2 fruit fly cellular contexts compared by ENCODE assay signal in genomic region chr2L:22018861-22019270, dm6.
TF ChIP-seq lines count a peak whose summit lies in the region.

Gene tio (plus strand): TSS chr2L:22019208.

TF ChIP-seq in whole organism, embryonic, 481 proteins besides CTCF, POLR2A, EP300 and RAD21 (continued from another document and continues in another):
- TF ChIP-seq pzg (GFP tag; optimal IDR thresholded peaks at IDR 0.05; lab: Kevin White, UChicago) (no peak), klu (GFP tag; IDR thresholded peaks at IDR 0.05; lab: Robert Waterston, UW) (no peak), CG30020 (tag; optimal IDR thresholded peaks at IDR 0.05; lab: Kevin White, UChicago) (no peak), Ets65A (GFP tag; lab: Kevin White, UChicago) (no peak), toy (GFP tag; IDR thresholded peaks at IDR 0.05; lab: Robert Waterston, UW) (no peak), MBD-R2 (GFP tag; IDR thresholded peaks at IDR 0.05; lab: Robert Waterston, UW) (no peak), H15 (GFP tag; IDR thresholded peaks at IDR 0.05; lab: Robert Waterston, UW) (no peak), CG12744 (GFP tag; optimal IDR thresholded peaks at IDR 0.05; lab: Kevin White, UChicago) (no peak), Lpt (GFP tag; optimal IDR thresholded peaks at IDR 0.05; lab: Kevin White, UChicago) (no peak), CG2116 (GFP tag; optimal IDR thresholded peaks at IDR 0.05; lab: Kevin White, UChicago) (no peak), CG1603 (tag; optimal IDR thresholded peaks at IDR 0.05; lab: Kevin White, UChicago) (no peak), her (GFP tag; optimal IDR thresholded peaks at IDR 0.05; lab: Kevin White, UChicago) (no peak), Sox102F (GFP tag; optimal IDR thresholded peaks at IDR 0.05; lab: Kevin White, UChicago) (no peak), CG17328 (GFP tag; IDR thresholded peaks at IDR 0.05; lab: Robert Waterston, UW) (no peak), CG10565 (GFP tag; optimal IDR thresholded peaks at IDR 0.05; lab: Kevin White, UChicago) (no peak), sr (GFP tag; IDR thresholded peaks at IDR 0.05; lab: Robert Waterston, UW) (peak; percentile 43; the same call in 1 of the 3 replicates), CG18764 (GFP tag; optimal IDR thresholded peaks at IDR 0.05; lab: Kevin White, UChicago) (no peak), CG2889 (GFP tag; IDR thresholded peaks at IDR 0.05; lab: Robert Waterston, UW) (no peak), CG6254 (GFP tag; optimal IDR thresholded peaks at IDR 0.05; lab: Kevin White, UChicago) (no peak), chm (GFP tag; IDR thresholded peaks at IDR 0.05; lab: Robert Waterston, UW) (no peak), Adf1 (GFP tag; IDR thresholded peaks at IDR 0.05; lab: Robert Waterston, UW) (peak; percentile 95), dimm (GFP tag; IDR thresholded peaks at IDR 0.05; lab: Robert Waterston, UW) (no peak), CG4820 (GFP tag; optimal IDR thresholded peaks at IDR 0.05; lab: Kevin White, UChicago) (no peak), trh (GFP tag; optimal IDR thresholded peaks at IDR 0.05; lab: Kevin White, UChicago) (no peak), Neu2 (GFP tag; optimal IDR thresholded peaks at IDR 0.05; lab: Kevin White, UChicago; ENCODE audit: borderline replicate concordance) (peak; percentile 32), MTF-1 (GFP tag; optimal IDR thresholded peaks at IDR 0.05; lab: Kevin White, UChicago; ENCODE audit: borderline replicate concordance) (no peak), CG13287 (GFP tag; IDR thresholded peaks at IDR 0.05; lab: Robert Waterston, UW; ENCODE audit: partially characterized antibody) (peak; percentile 66), gsb (GFP tag; IDR thresholded peaks at IDR 0.05; lab: Robert Waterston, UW) (no peak), CG7372 (GFP tag; IDR thresholded peaks at IDR 0.05; lab: Robert Waterston, UW) (no peak), CG11560 (tag; IDR thresholded peaks at IDR 0.05; lab: Robert Waterston, UW) (no peak), Rfx (GFP tag; IDR thresholded peaks at IDR 0.05; lab: Robert Waterston, UW) (no peak; the same call in 1 of the 2 replicates), tna (GFP tag; IDR thresholded peaks at IDR 0.05; lab: Robert Waterston, UW; ENCODE audit: partially characterized antibody) (peak; percentile 35; the same call in 1 of the 2 replicates), B-H2 (GFP tag; optimal IDR thresholded peaks at IDR 0.05; lab: Kevin White, UChicago) (no peak), Dref (GFP tag; IDR thresholded peaks at IDR 0.05; lab: Robert Waterston, UW) (no peak), CG6813 (GFP tag; optimal IDR thresholded peaks at IDR 0.05; lab: Kevin White, UChicago) (no peak), CG8478 (optimal IDR thresholded peaks at IDR 0.05; lab: Kevin White, UChicago) (no peak), usp (GFP tag; optimal IDR thresholded peaks at IDR 0.05; lab: Kevin White, UChicago) (no peak), unc-4 (GFP tag; IDR thresholded peaks at IDR 0.05; lab: Robert Waterston, UW; ENCODE audit: partially characterized antibody) (peak; percentile 45; the same call in 1 of the 2 replicates), fd64A (GFP tag; optimal IDR thresholded peaks at IDR 0.05; lab: Kevin White, UChicago) (no peak), Sin3A (optimal IDR thresholded peaks at IDR 0.05; lab: Kevin White, UChicago) (no peak), amos (GFP tag; IDR thresholded peaks at IDR 0.05; lab: Robert Waterston, UW; ENCODE audit: partially characterized antibody) (no peak), ato (GFP tag; IDR thresholded peaks at IDR 0.05; lab: Robert Waterston, UW; ENCODE audit: partially characterized antibody) (no peak), luna (GFP tag; optimal IDR thresholded peaks at IDR 0.05; lab: Kevin White, UChicago) (no peak), MESR4 (GFP tag; optimal IDR thresholded peaks at IDR 0.05; lab: Kevin White, UChicago) (no peak), Fer3 (tag; optimal IDR thresholded peaks at IDR 0.05; lab: Kevin White, UChicago) (no peak), CG6175 (GFP tag; IDR thresholded peaks at IDR 0.05; lab: Robert Waterston, UW) (no peak), Gug (GFP tag; IDR thresholded peaks at IDR 0.05; lab: Robert Waterston, UW) (no peak), Hmr (GFP tag; optimal IDR thresholded peaks at IDR 0.05; lab: Kevin White, UChicago) (no peak), CG15514 (GFP tag; optimal IDR thresholded peaks at IDR 0.05; lab: Kevin White, UChicago) (no peak), phol (tag; optimal IDR thresholded peaks at IDR 0.05; lab: Kevin White, UChicago) (no peak), Abd-B (GFP tag; optimal IDR thresholded peaks at IDR 0.05; lab: Kevin White, UChicago) (no peak), CG9876 (GFP tag; optimal IDR thresholded peaks at IDR 0.05; lab: Kevin White, UChicago) (no peak), bcd (GFP tag; optimal IDR thresholded peaks at IDR 0.05; lab: Kevin White, UChicago) (no peak), Elba2 (GFP tag; optimal IDR thresholded peaks at IDR 0.05; lab: Kevin White, UChicago) (no peak), B-H1 (GFP tag; IDR thresholded peaks at IDR 0.05; lab: Robert Waterston, UW) (no peak), Stat92E (GFP tag; optimal IDR thresholded peaks at IDR 0.05; lab: Kevin White, UChicago) (no peak), eve (GFP tag; optimal IDR thresholded peaks at IDR 0.05; lab: Kevin White, UChicago) (no peak), gce (GFP tag; IDR thresholded peaks at IDR 0.05; lab: Robert Waterston, UW) (no peak), CG9215 (GFP tag; IDR thresholded peaks at IDR 0.05; lab: Robert Waterston, UW) (no peak), knrl (GFP tag; IDR thresholded peaks at IDR 0.05; lab: Robert Waterston, UW; ENCODE audit: partially characterized antibody) (no peak), CG7357 (GFP tag; IDR thresholded peaks at IDR 0.05; lab: Robert Waterston, UW) (no peak), CG17568 (GFP tag; optimal IDR thresholded peaks at IDR 0.05; lab: Kevin White, UChicago) (no peak), Taf1 (GFP tag; IDR thresholded peaks at IDR 0.05; lab: Robert Waterston, UW) (no peak), CG31388 (GFP tag; optimal IDR thresholded peaks at IDR 0.05; lab: Kevin White, UChicago) (no peak), CG7271 (tag; optimal IDR thresholded peaks at IDR 0.05; lab: Kevin White, UChicago) (no peak), Med (GFP tag; lab: Kevin White, UChicago) (peak; percentile 83), pho (GFP tag; optimal IDR thresholded peaks at IDR 0.05; lab: Kevin White, UChicago) (no peak), Opbp (GFP tag; IDR thresholded peaks at IDR 0.05; lab: Robert Waterston, UW; ENCODE audit: partially characterized antibody) (no peak), Aef1 (GFP tag; IDR thresholded peaks at IDR 0.05; lab: Robert Waterston, UW) (no peak)

TF ChIP-seq in whole organism, prepupa, 60 proteins besides CTCF, POLR2A, EP300 and RAD21 (continued from another document):
- no peak for TF ChIP-seq Eip75B (GFP tag; optimal IDR thresholded peaks at IDR 0.05; lab: Kevin White, UChicago)
- peak; percentile 23 for TF ChIP-seq esn (GFP tag; optimal IDR thresholded peaks at IDR 0.05; lab: Kevin White, UChicago)
- TF ChIP-seq Sox14 (GFP tag; optimal IDR thresholded peaks at IDR 0.05; lab: Kevin White, UChicago) = no peak
- no peak for TF ChIP-seq dac (GFP tag; optimal IDR thresholded peaks at IDR 0.05; lab: Kevin White, UChicago)
- TF ChIP-seq Blimp-1 (GFP tag; optimal IDR thresholded peaks at IDR 0.05; lab: Kevin White, UChicago) = peak; percentile 21
- TF ChIP-seq CG8632 (GFP tag; optimal IDR thresholded peaks at IDR 0.05; lab: Kevin White, UChicago) = no peak
- TF ChIP-seq CG10631 (GFP tag; optimal IDR thresholded peaks at IDR 0.05; lab: Kevin White, UChicago) = no peak
- no peak for TF ChIP-seq dsx (GFP tag; optimal IDR thresholded peaks at IDR 0.05; lab: Kevin White, UChicago; ENCODE audit: poor library complexity, severe bottlenecking)
- TF ChIP-seq svp (GFP tag; lab: Kevin White, UChicago) = peak; percentile 67
- TF ChIP-seq fd85E (GFP tag; optimal IDR thresholded peaks at IDR 0.05; lab: Kevin White, UChicago) = no peak
- TF ChIP-seq vri (GFP tag; optimal IDR thresholded peaks at IDR 0.05; lab: Kevin White, UChicago) = peak; percentile 20
- TF ChIP-seq CG9139 (GFP tag; optimal IDR thresholded peaks at IDR 0.05; lab: Kevin White, UChicago) = no peak
- peak in 1 of 2 experiments; percentile 32 for TF ChIP-seq salr (GFP tag; optimal IDR thresholded peaks at IDR 0.05; lab: Kevin White, UChicago)
- TF ChIP-seq cyc (GFP tag; optimal IDR thresholded peaks at IDR 0.05; lab: Kevin White, UChicago) = no peak
- TF ChIP-seq Ets96B (tag; optimal IDR thresholded peaks at IDR 0.05; lab: Kevin White, UChicago) = no peak
- TF ChIP-seq CG11762 (GFP tag; optimal IDR thresholded peaks at IDR 0.05; lab: Kevin White, UChicago; ENCODE audit: insufficient read depth) = no peak
- TF ChIP-seq net (GFP tag; optimal IDR thresholded peaks at IDR 0.05; lab: Kevin White, UChicago) = no peak
- peak; percentile 38 for TF ChIP-seq achi (GFP tag; optimal IDR thresholded peaks at IDR 0.05; lab: Kevin White, UChicago)
- TF ChIP-seq fd59A (GFP tag; optimal IDR thresholded peaks at IDR 0.05; lab: Kevin White, UChicago) = no peak
- TF ChIP-seq acj6 (GFP tag; optimal IDR thresholded peaks at IDR 0.05; lab: Kevin White, UChicago) = no peak
- no peak for TF ChIP-seq spab (GFP tag; optimal IDR thresholded peaks at IDR 0.05; lab: Kevin White, UChicago)
- TF ChIP-seq CG32006 (GFP tag; optimal IDR thresholded peaks at IDR 0.05; lab: Kevin White, UChicago) = no peak
- no peak for TF ChIP-seq Gug (GFP tag; IDR thresholded peaks at IDR 0.05; lab: Robert Waterston, UW)
- TF ChIP-seq ss (GFP tag; optimal IDR thresholded peaks at IDR 0.05; lab: Kevin White, UChicago) = peak in 1 of 2 experiments; percentile 11
- TF ChIP-seq CG6808 (GFP tag; optimal IDR thresholded peaks at IDR 0.05; lab: Kevin White, UChicago) = peak; percentile 13
